Worm (Caenorhabditis elegans) whole organism, L4/young adult: Measurements from ENCODE around the gene C25F9.10.

Experiments used
- W03F9.2 ChIP-seq: fragments of 150-350 bp; optimal IDR thresholded peaks from 2 replicates; lab custom pipeline; 2014; ENCODE audit warnings: missing biosample characterization, missing genetic modification characterization
- dao-5 ChIP-seq: sonication (generic microtip); optimal IDR thresholded peaks from 2 replicates; lab custom pipeline; 2016; ENCODE audit warnings: missing genotype, missing genetic modification characterization, moderate library complexity, missing compliant biosample characterization
- him-1 ChIP-seq: sonication (generic microtip); optimal IDR thresholded peaks from 2 replicates; lab custom pipeline; 2016; ENCODE audit warnings: missing genotype, missing genetic modification reagents, missing genetic modification characterization, missing compliant biosample characterization

DNA sequence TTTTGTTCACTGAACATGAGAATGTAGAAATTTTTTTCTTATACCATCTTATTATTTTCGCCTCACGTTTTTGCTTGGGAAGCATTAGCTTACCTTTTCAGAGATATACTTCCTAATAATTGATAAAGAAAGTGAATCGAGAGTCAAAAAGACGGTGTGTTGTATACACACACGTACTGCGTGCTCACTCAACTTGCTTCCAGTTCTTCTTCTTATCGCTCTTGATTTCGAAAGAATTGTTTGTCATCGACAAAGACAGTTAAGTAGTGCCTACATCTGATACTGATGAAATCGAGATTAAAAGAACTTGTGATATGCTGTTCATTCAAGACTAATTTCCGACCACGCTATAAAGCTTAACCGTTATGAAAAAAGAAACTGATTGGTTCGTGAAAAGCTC is 5.1 kb downstream of the C25F9.10 start, which contains the start of gene C25F9.5:
- no peak for TF ChIP-seq him-1 (tag; lab: Kevin White, UChicago)
- TF ChIP-seq dao-5 = no peak
- TF ChIP-seq W03F9.2 (tag; lab: Kevin White, UChicago) = no peak
